Fruit fly (Drosophila melanogaster) Kc167 (cell line): ENCODE results near the gene Syx5.

Experiments
- Myc ChIP-seq: fragments of >200 bp; optimal IDR thresholded peaks from 2 replicates; lab custom pipeline; 2017; ENCODE audit warnings: missing external identifiers
- Sin3A ChIP-seq: fragments of >200 bp; optimal IDR thresholded peaks from 2 replicates; lab custom pipeline; 2018; ENCODE audit warnings: missing external identifiers
- h ChIP-seq: fragments of >200 bp; optimal IDR thresholded peaks from 3 replicates; lab custom pipeline; 2018; ENCODE audit warnings: missing external identifiers
- insv ChIP-seq: fragments of >200 bp; optimal IDR thresholded peaks from 3 replicates; lab custom pipeline; 2018; ENCODE audit warnings: missing external identifiers
- psq ChIP-seq: fragments of >200 bp; optimal IDR thresholded peaks from 2 replicates; lab custom pipeline; 2017; ENCODE audit warnings: missing external identifiers
- ttk ChIP-seq: sonication (Bioruptor generic); optimal IDR thresholded peaks from 2 replicates; lab custom pipeline; 2017; ENCODE audit warnings: missing external identifiers

Syx5 gene

dm6 chr2L:16307026-16307703 lies at the start of gene Syx5, which contains the start of gene CG5861:
Syx5 (plus strand) TSS chr2L:16307346.
CG5861 (minus strand) TSS chr2L:16307298.
- TF ChIP-seq Sin3A (lab: Kevin White, UChicago), result no peak
- TF ChIP-seq insv (lab: Kevin White, UChicago), result no peak
- TF ChIP-seq ttk, result no peak
- no peak for TF ChIP-seq Myc
- TF ChIP-seq psq (lab: Kevin White, UChicago), result no peak
- no peak for TF ChIP-seq h (lab: Kevin White, UChicago)

dm6 chr2L:16261576-16262217 lies 45.4 kb upstream of the Syx5 start, which contains the start of the genes twe and CG4935:
twe (minus strand) TSS chr2L:16261877.
CG4935 (plus strand) TSS chr2L:16262141.
- TF ChIP-seq Myc (no peak), insv (lab: Kevin White, UChicago) (no peak), Sin3A (lab: Kevin White, UChicago) (no peak), ttk (no peak), psq (lab: Kevin White, UChicago) (no peak), h (lab: Kevin White, UChicago) (no peak)

- TF ChIP-seq Myc, result no peak
- TF ChIP-seq insv (lab: Kevin White, UChicago), result no peak
These were observed 43.4 kb upstream of the Syx5 start for dm6 chr2L:16263723-16264122.

- no peak for TF ChIP-seq ttk
- no peak for TF ChIP-seq Myc
- no peak for TF ChIP-seq Sin3A (lab: Kevin White, UChicago)
- TF ChIP-seq psq (lab: Kevin White, UChicago), result no peak
- no peak for TF ChIP-seq insv (lab: Kevin White, UChicago)
- TF ChIP-seq h (lab: Kevin White, UChicago), result no peak
These were observed 39.7 kb upstream of the Syx5 start for dm6 chr2L:16267159-16268065.

dm6 chr2L:16268107-16268539 lies 39.0 kb upstream of the Syx5 start:
- no peak for TF ChIP-seq Myc
- TF ChIP-seq insv (lab: Kevin White, UChicago), result no peak
- TF ChIP-seq ttk, result no peak
- TF ChIP-seq psq (lab: Kevin White, UChicago), result no peak
- no peak for TF ChIP-seq Sin3A (lab: Kevin White, UChicago)
- TF ChIP-seq h (lab: Kevin White, UChicago), result no peak

- no peak for TF ChIP-seq ttk
- no peak for TF ChIP-seq Myc
- no peak for TF ChIP-seq Sin3A (lab: Kevin White, UChicago)
- no peak for TF ChIP-seq insv (lab: Kevin White, UChicago)
- no peak for TF ChIP-seq psq (lab: Kevin White, UChicago)
- no peak for TF ChIP-seq h (lab: Kevin White, UChicago)
These were observed 38.3 kb upstream of the Syx5 start for dm6 chr2L:16268869-16269231.

- no peak for TF ChIP-seq Myc
- TF ChIP-seq psq (lab: Kevin White, UChicago), result no peak
- no peak for TF ChIP-seq insv (lab: Kevin White, UChicago)
- no peak for TF ChIP-seq ttk
- no peak for TF ChIP-seq Sin3A (lab: Kevin White, UChicago)
- TF ChIP-seq h (lab: Kevin White, UChicago), result no peak
These were observed 37.7 kb upstream of the Syx5 start for dm6 chr2L:16269232-16270134.

dm6 chr2L:16270667-16271485 lies 36.3 kb upstream of the Syx5 start:
- no peak for TF ChIP-seq h (lab: Kevin White, UChicago)
- no peak for TF ChIP-seq psq (lab: Kevin White, UChicago)
- no peak for TF ChIP-seq Sin3A (lab: Kevin White, UChicago)
- no peak for TF ChIP-seq insv (lab: Kevin White, UChicago)
- no peak for TF ChIP-seq ttk
- no peak for TF ChIP-seq Myc

dm6 chr2L:16271486-16271806 lies 35.7 kb upstream of the Syx5 start:
- TF ChIP-seq ttk, result no peak
- no peak for TF ChIP-seq Myc
- TF ChIP-seq h (lab: Kevin White, UChicago), result no peak
- TF ChIP-seq psq (lab: Kevin White, UChicago), result no peak

dm6 chr2L:16272730-16273129 lies 34.4 kb upstream of the Syx5 start:
- TF ChIP-seq psq (lab: Kevin White, UChicago) (no peak), Sin3A (lab: Kevin White, UChicago) (no peak), insv (lab: Kevin White, UChicago) (no peak), Myc (no peak), h (lab: Kevin White, UChicago) (no peak), ttk (no peak)
